Fruit fly (Drosophila melanogaster) whole organism, embryonic: Measurements from ENCODE around the gene CenB1A.
A peak's percentile ranks its signal among the peaks of the same experiment; 100 is the strongest.

ENCODE experiments used
- Ada2b ChIP-seq: fragments of 200-800 bp; sonication (Bioruptor generic); IDR thresholded peaks from 2 replicates; pipeline ENCODE4 v1.3.6; 2022; ENCODE audit warnings: missing biosample characterization, missing genetic modification characterization
- Antp ChIP-seq: fragments of 200-800 bp; sonication (Bioruptor generic); optimal IDR thresholded peaks from 3 replicates; lab custom pipeline; 2016; ENCODE audit warnings: missing biosample characterization, missing genetic modification characterization
- B-H1 ChIP-seq: fragments of 200-800 bp; sonication (Bioruptor generic); IDR thresholded peaks from 3 replicates; pipeline ENCODE4 v1.3.6; 2022; ENCODE audit warnings: missing biosample characterization, missing genetic modification characterization
- CG10366 ChIP-seq: fragments of 200-800 bp; sonication (Bioruptor generic); IDR thresholded peaks from 2 replicates; pipeline ENCODE4 v1.3.6; 2022; ENCODE audit warnings: missing biosample characterization, missing genetic modification characterization
- CG10979 ChIP-seq: fragments of 200-800 bp; sonication (Bioruptor generic); optimal IDR thresholded peaks from 2 replicates; lab custom pipeline; 2018; ENCODE audit warnings: missing biosample characterization, mild to moderate bottlenecking, missing genetic modification characterization, moderate library complexity
- CG11247 ChIP-seq: fragments of 200-800 bp; sonication (Bioruptor generic); IDR thresholded peaks from 2 replicates; pipeline ENCODE4 v1.3.6; 2022; ENCODE audit warnings: missing biosample characterization, missing genetic modification characterization
- CG12659 ChIP-seq: fragments of 200-800 bp; sonication (Bioruptor generic); optimal IDR thresholded peaks from 3 replicates; lab custom pipeline; 2017; ENCODE audit warnings: mild to moderate bottlenecking, missing biosample characterization, missing genetic modification reagents, missing genetic modification characterization
- CG12744 ChIP-seq: fragments of 200-800 bp; sonication (Bioruptor generic); optimal IDR thresholded peaks from 2 replicates; lab custom pipeline; 2016; ENCODE audit warnings: missing biosample characterization, missing genetic modification characterization
- CG15514 ChIP-seq: fragments of 200-800 bp; sonication (Bioruptor generic); optimal IDR thresholded peaks from 3 replicates; lab custom pipeline; 2017; ENCODE audit warnings: missing biosample characterization, missing genetic modification characterization, mild to moderate bottlenecking, moderate library complexity, missing genetic modification reagents
- CG1603 ChIP-seq: fragments of 200-800 bp; sonication (Bioruptor generic); optimal IDR thresholded peaks from 2 replicates; lab custom pipeline; 2019; ENCODE audit warnings: missing biosample characterization, mild to moderate bottlenecking, missing genetic modification characterization, moderate library complexity
- CG17385 ChIP-seq: fragments of 200-800 bp; sonication (Bioruptor generic); optimal IDR thresholded peaks from 3 replicates; lab custom pipeline; 2018; ENCODE audit warnings: missing biosample characterization, mild to moderate bottlenecking, missing genetic modification characterization
- CG33557 ChIP-seq: fragments of 200-800 bp; sonication (Bioruptor generic); optimal IDR thresholded peaks from 2 replicates; lab custom pipeline; 2019; ENCODE audit warnings: missing biosample characterization, mild to moderate bottlenecking, missing genetic modification characterization, moderate library complexity
- CG5180 ChIP-seq: fragments of 200-800 bp; sonication (Bioruptor generic); optimal IDR thresholded peaks from 3 replicates; lab custom pipeline; 2017; ENCODE audit warnings: missing biosample characterization, missing genetic modification characterization, mild to moderate bottlenecking, moderate library complexity, missing genetic modification reagents
- CG6791 ChIP-seq: fragments of 200-800 bp; sonication (Bioruptor generic); IDR thresholded peaks from 3 replicates; pipeline ENCODE4 v1.3.6; 2022; ENCODE audit warnings: missing biosample characterization, missing genetic modification characterization; ENCODE audit not compliant: partially characterized antibody
- CG7928 ChIP-seq: fragments of 200-800 bp; sonication (Bioruptor generic); optimal IDR thresholded peaks from 2 replicates; lab custom pipeline; 2017; ENCODE audit warnings: missing biosample characterization, mild to moderate bottlenecking, missing genetic modification characterization
- CG8089 ChIP-seq: fragments of 200-800 bp; sonication (Bioruptor generic); optimal IDR thresholded peaks from 3 replicates; lab custom pipeline; 2016; ENCODE audit warnings: missing biosample characterization, missing genetic modification characterization
- CG9609 ChIP-seq: fragments of 200-800 bp; sonication (Bioruptor generic); optimal IDR thresholded peaks from 3 replicates; lab custom pipeline; 2016; ENCODE audit warnings: missing biosample characterization, missing genetic modification characterization
- Camta ChIP-seq: fragments of 200-800 bp; sonication (Bioruptor generic); optimal IDR thresholded peaks from 2 replicates; lab custom pipeline; 2016; ENCODE audit warnings: missing biosample characterization, missing genetic modification characterization
- Drgx ChIP-seq: fragments of 200-800 bp; sonication (Bioruptor generic); IDR thresholded peaks from 2 replicates; pipeline ENCODE4 v1.3.6; 2022; ENCODE audit warnings: missing biosample characterization, missing genetic modification characterization
- ERR ChIP-seq: fragments of 200-800 bp; sonication (Bioruptor generic); optimal IDR thresholded peaks from 2 replicates; lab custom pipeline; 2016; ENCODE audit warnings: missing biosample characterization, missing genetic modification characterization
- Ets65A ChIP-seq: fragments of 200-800 bp; sonication (Bioruptor generic); peaks from one replicate; lab custom pipeline; 2016; ENCODE audit warnings: missing biosample characterization, missing genetic modification characterization
- Fer3 ChIP-seq: fragments of 200-800 bp; sonication (Bioruptor generic); optimal IDR thresholded peaks from 2 replicates; lab custom pipeline; 2018; ENCODE audit warnings: missing biosample characterization, mild to moderate bottlenecking, missing genetic modification characterization, moderate library complexity
- Hey ChIP-seq: fragments of 200-800 bp; sonication (Bioruptor generic); optimal IDR thresholded peaks from 3 replicates; lab custom pipeline; 2018; ENCODE audit warnings: missing biosample characterization, mild to moderate bottlenecking, missing genetic modification characterization
- MBD-R2 ChIP-seq: fragments of 200-800 bp; sonication (Bioruptor generic); IDR thresholded peaks from 2 replicates; pipeline ENCODE4 v1.3.6; 2022; ENCODE audit warnings: missing biosample characterization, missing genetic modification characterization
- Max ChIP-seq: fragments of 200-800 bp; sonication (Bioruptor generic); optimal IDR thresholded peaks from 2 replicates; lab custom pipeline; 2016; ENCODE audit warnings: missing biosample characterization, mild to moderate bottlenecking, missing genetic modification characterization
- Optix ChIP-seq: fragments of 200-800 bp; sonication (Bioruptor generic); IDR thresholded peaks from 3 replicates; pipeline ENCODE4 v1.3.6; 2022; ENCODE audit warnings: missing biosample characterization, missing genetic modification characterization
- PHDP ChIP-seq: fragments of 200-800 bp; sonication (Bioruptor generic); optimal IDR thresholded peaks from 3 replicates; lab custom pipeline; 2018; ENCODE audit warnings: missing biosample characterization, mild to moderate bottlenecking, missing genetic modification characterization, moderate library complexity
- Sry-δ ChIP-seq: fragments of 200-800 bp; sonication (Bioruptor generic); optimal IDR thresholded peaks from 2 replicates; lab custom pipeline; 2016; ENCODE audit warnings: missing biosample characterization, missing genetic modification characterization
- bab2 ChIP-seq: fragments of 200-800 bp; sonication (Bioruptor generic); optimal IDR thresholded peaks from 2 replicates; lab custom pipeline; 2016; ENCODE audit warnings: missing biosample characterization, missing genetic modification characterization
- cg ChIP-seq: fragments of 200-800 bp; sonication (Bioruptor generic); optimal IDR thresholded peaks from 3 replicates; lab custom pipeline; 2019; ENCODE audit warnings: missing biosample characterization, mild to moderate bottlenecking, missing genetic modification characterization, moderate library complexity
- fd96Cb ChIP-seq: fragments of 200-800 bp; sonication (Bioruptor generic); optimal IDR thresholded peaks from 2 replicates; lab custom pipeline; 2018; ENCODE audit warnings: missing biosample characterization, mild to moderate bottlenecking, missing genetic modification characterization, moderate library complexity
- gsb-n ChIP-seq: fragments of 200-800 bp; sonication (Bioruptor generic); optimal IDR thresholded peaks from 3 replicates; lab custom pipeline; 2018; ENCODE audit warnings: missing biosample characterization, mild to moderate bottlenecking, missing genetic modification characterization
- hbn ChIP-seq: fragments of 200-800 bp; sonication (Bioruptor generic); IDR thresholded peaks from 2 replicates; pipeline ENCODE4 v1.3.6; 2022; ENCODE audit warnings: missing biosample characterization, missing genetic modification characterization; ENCODE audit not compliant: partially characterized antibody
- hkb ChIP-seq, 2 experiments: fragments of 200-800 bp in 1 of 2; fragments of >200 bp in 1 of 2; sonication (Bioruptor generic) in 1 of 2; IDR thresholded peaks in 1 of 2; optimal IDR thresholded peaks in 1 of 2; 2 replicates each; pipeline versions ENCODE4 v1.3.6 to Lab custom; 2017 to 2022; ENCODE audit warnings: missing biosample characterization in 1 of 2, missing genetic modification characterization in 1 of 2
- lab ChIP-seq: fragments of 200-800 bp; sonication (Bioruptor generic); optimal IDR thresholded peaks from 3 replicates; lab custom pipeline; 2017; ENCODE audit warnings: missing biosample characterization, missing genetic modification characterization, mild to moderate bottlenecking, moderate library complexity, missing genetic modification reagents
- lilli ChIP-seq: fragments of 200-800 bp; sonication (Bioruptor generic); optimal IDR thresholded peaks from 3 replicates; lab custom pipeline; 2016; ENCODE audit warnings: missing biosample characterization, missing genetic modification characterization
- lola ChIP-seq, 3 experiments: fragments of >200 bp in 2 of 3; fragments of 200-800 bp in 1 of 3; sonication (Bioruptor generic) in 1 of 3; optimal IDR thresholded peaks; 2 replicates each; lab custom pipeline; 2017 to 2019; ENCODE audit warnings: missing biosample characterization in 3 of 3, missing genetic modification characterization in 3 of 3, mild to moderate bottlenecking in 1 of 3, moderate library complexity in 1 of 3
- nerfin-2 ChIP-seq: fragments of 200-800 bp; sonication (Bioruptor generic); IDR thresholded peaks from 2 replicates; pipeline ENCODE4 v1.3.6; 2022; ENCODE audit warnings: missing biosample characterization, missing genetic modification characterization; ENCODE audit not compliant: partially characterized antibody
- pan ChIP-seq, 4 experiments: fragments of >200 bp in 3 of 4; fragments of 200-800 bp in 1 of 4; sonication (Bioruptor generic) in 1 of 4; optimal IDR thresholded peaks in 3 of 4; IDR thresholded peaks in 1 of 4; 2 replicates each; pipeline versions ENCODE4 v1.3.6 to Lab custom; 2017 to 2022; ENCODE audit warnings: missing biosample characterization in 2 of 4, missing genetic modification characterization in 2 of 4, mixed read lengths in 1 of 4
- pnt ChIP-seq: fragments of 200-800 bp; sonication (Bioruptor generic); optimal IDR thresholded peaks from 3 replicates; lab custom pipeline; 2016; ENCODE audit warnings: missing biosample characterization, missing genetic modification characterization
- psq ChIP-seq: fragments of 200-800 bp; sonication (Bioruptor generic); optimal IDR thresholded peaks from 2 replicates; lab custom pipeline; 2017; ENCODE audit warnings: missing biosample characterization, missing genetic modification characterization
- sd ChIP-seq: fragments of 200-800 bp; sonication (Bioruptor generic); optimal IDR thresholded peaks from 3 replicates; lab custom pipeline; 2018; ENCODE audit warnings: missing biosample characterization, mild to moderate bottlenecking, missing genetic modification characterization, moderate library complexity
- sisA ChIP-seq: fragments of 200-800 bp; sonication (Bioruptor generic); IDR thresholded peaks from 2 replicates; pipeline ENCODE4 v1.3.6; 2022; ENCODE audit warnings: missing biosample characterization, missing genetic modification characterization
- sob ChIP-seq: fragments of 200-800 bp; sonication (Bioruptor generic); IDR thresholded peaks from 2 replicates; pipeline ENCODE4 v1.3.6; 2022; ENCODE audit warnings: missing biosample characterization, missing genetic modification characterization
- stwl ChIP-seq: fragments of 200-800 bp; sonication (Bioruptor generic); optimal IDR thresholded peaks from 3 replicates; lab custom pipeline; 2018; ENCODE audit warnings: missing biosample characterization, mild to moderate bottlenecking, missing genetic modification characterization, moderate library complexity
- tin ChIP-seq: fragments of 200-800 bp; sonication (Bioruptor generic); optimal IDR thresholded peaks from 3 replicates; lab custom pipeline; 2016; ENCODE audit warnings: missing biosample characterization, missing genetic modification characterization
- vvl ChIP-seq: fragments of 200-800 bp; sonication (Bioruptor generic); IDR thresholded peaks from 2 replicates; pipeline ENCODE4 v1.3.6; 2022; ENCODE audit warnings: missing biosample characterization, missing genetic modification characterization

The CenB1A gene

dm6 chr3R:23117683-23118470 lies at the start of gene CenB1A, which contains the start of gene Rassf (continued):
- no peak for TF ChIP-seq CG5180
- TF ChIP-seq sd (tag; lab: Kevin White, UChicago): no peak
- peak; percentile 46 for TF ChIP-seq tin (GFP tag; lab: Kevin White, UChicago)
- peak; percentile 63 for TF ChIP-seq CG9609 (GFP tag; lab: Kevin White, UChicago)
- TF ChIP-seq lab: peak; percentile 19
- peak; percentile 98 for TF ChIP-seq Ets65A (GFP tag; lab: Kevin White, UChicago)
- no peak for TF ChIP-seq nerfin-2 (GFP tag; lab: Robert Waterston, UW)
- TF ChIP-seq vvl: peak; percentile 51
- peak; percentile 58; the same call in 1 of the 2 replicates for TF ChIP-seq sob (GFP tag; lab: Robert Waterston, UW)
- TF ChIP-seq PHDP (tag; lab: Kevin White, UChicago): peak; percentile 10
- TF ChIP-seq Antp (GFP tag; lab: Kevin White, UChicago): peak; percentile 28
- peak; percentile 48 for TF ChIP-seq Sry-δ (GFP tag; lab: Kevin White, UChicago)
- peak; percentile 64 for TF ChIP-seq CG17385
- TF ChIP-seq pan (optimal IDR thresholded peaks at IDR 0.05; lab: Kevin White, UChicago): no peak
- TF ChIP-seq pan (GFP tag; optimal IDR thresholded peaks at IDR 0.05 in 1 of 2, IDR thresholded peaks at IDR 0.05 in 1 of 2): peak in 1 of 2 experiments; percentile 30
- peak; percentile 28 for TF ChIP-seq CG1603 (tag; lab: Kevin White, UChicago)
- peak; percentile 51 for TF ChIP-seq CG12659 (GFP tag; lab: Kevin White, UChicago)
- TF ChIP-seq bab2 (GFP tag; lab: Kevin White, UChicago): peak; percentile 23
- TF ChIP-seq Drgx (GFP tag; lab: Robert Waterston, UW): 0 out of 2 replicates have a peak, but pooled peaks have one; percentile 24
- TF ChIP-seq CG6791 (GFP tag; lab: Robert Waterston, UW): no peak
- peak; percentile 11 for TF ChIP-seq CG33557 (GFP tag; lab: Kevin White, UChicago)
- TF ChIP-seq lola (GFP tag; optimal IDR thresholded peaks at IDR 0.05; lab: Kevin White, UChicago): peak in 1 of 3 experiments; percentile 18
- TF ChIP-seq MBD-R2: peak; percentile 86
- peak; percentile 37; the same call in 1 of the 2 replicates for TF ChIP-seq sisA (GFP tag; lab: Robert Waterston, UW)
- TF ChIP-seq CG10979 (tag; lab: Kevin White, UChicago): peak; percentile 3
- TF ChIP-seq CG10366: peak; percentile 24; the same call in 1 of the 2 replicates
- no peak for TF ChIP-seq Camta (GFP tag; lab: Kevin White, UChicago)
- peak; percentile 25 for TF ChIP-seq psq
- no peak for TF ChIP-seq CG8089 (GFP tag; lab: Kevin White, UChicago)
- 0 out of 2 replicates have a peak, but pooled peaks have one; percentile 21 for TF ChIP-seq CG11247 (GFP tag; lab: Robert Waterston, UW)
- peak; percentile 87 for TF ChIP-seq stwl (tag; lab: Kevin White, UChicago)
- peak; percentile 17; the same call in 1 of the 2 replicates for TF ChIP-seq Ada2b (GFP tag; lab: Robert Waterston, UW)
- peak; percentile 4 for TF ChIP-seq Fer3 (tag; lab: Kevin White, UChicago)
- TF ChIP-seq Max (GFP tag; lab: Kevin White, UChicago): peak; percentile 34
- peak; percentile 64 for TF ChIP-seq CG15514 (GFP tag; lab: Kevin White, UChicago)
- TF ChIP-seq hkb (optimal IDR thresholded peaks at IDR 0.05; lab: Kevin White, UChicago): peak; percentile 73
- TF ChIP-seq hkb (GFP tag; IDR thresholded peaks at IDR 0.05; lab: Robert Waterston, UW): no peak; the same call in 1 of the 2 replicates
- peak; percentile 34 for TF ChIP-seq ERR (GFP tag; lab: Kevin White, UChicago)
- no peak for TF ChIP-seq CG7928 (GFP tag; lab: Kevin White, UChicago)
- TF ChIP-seq Hey (tag; lab: Kevin White, UChicago): no peak
- TF ChIP-seq Optix (GFP tag; lab: Robert Waterston, UW): no peak
- TF ChIP-seq B-H1 (GFP tag; lab: Robert Waterston, UW): no peak
- peak; percentile 55 for TF ChIP-seq lilli (GFP tag; lab: Kevin White, UChicago)
- peak; percentile 54 for TF ChIP-seq pnt (GFP tag; lab: Kevin White, UChicago)
- TF ChIP-seq gsb-n (tag; lab: Kevin White, UChicago): no peak
- no peak for TF ChIP-seq cg (GFP tag; lab: Kevin White, UChicago)
- TF ChIP-seq hbn (GFP tag; lab: Robert Waterston, UW): 0 out of 2 replicates have a peak, but pooled peaks have one; percentile 44
- peak; percentile 11 for TF ChIP-seq fd96Cb (tag; lab: Kevin White, UChicago)
- TF ChIP-seq CG12744: peak; percentile 51
